Fruit fly (Drosophila melanogaster): ENCODE results near the gene Mvd.
"Not testable (repeated sequence)": the region's sequence is repeated elsewhere in the genome, so short reads cannot be mapped to it uniquely, and the experiment has no call there.

Gene Mvd

dm6 chrX:15785429-15786239 is 36.7 kb downstream of the Mvd start, which contains the start of the genes Paf-AHalpha and mRpS30:
Paf-AHalpha (minus strand) TSS chrX:15785583.
mRpS30 (plus strand) TSS chrX:15786047.
- TF ChIP-seq CG17801 (GFP tag; optimal IDR thresholded peaks at IDR 0.05; ENCODE audit: partially characterized antibody): peak; percentile 25

DNA sequence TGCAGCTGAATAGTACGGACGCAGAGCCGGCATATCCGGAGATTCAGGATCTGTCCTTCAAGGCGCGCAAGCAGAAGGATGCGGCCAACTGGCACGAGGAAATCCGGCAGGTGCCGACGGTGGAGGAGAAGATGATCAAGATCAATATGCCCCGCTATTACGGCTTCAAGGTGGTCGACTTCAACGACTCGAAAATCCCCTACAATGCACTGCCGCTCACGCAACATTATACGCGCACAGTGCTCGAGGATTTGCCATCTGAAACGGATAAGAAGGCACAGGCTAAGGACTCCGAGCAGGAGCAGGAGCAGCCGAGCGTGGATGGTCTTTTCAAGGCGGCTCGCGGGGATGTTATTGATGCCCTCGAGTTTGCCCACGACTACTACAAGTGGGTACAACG is 37.3 kb downstream of the Mvd start:
- no peak for TF ChIP-seq CG17801 (GFP tag; optimal IDR thresholded peaks at IDR 0.05; ENCODE audit: partially characterized antibody)

dm6 chrX:15788235-15789187 is 39.5 kb downstream of the Mvd start, which contains the start of gene Rhp:
Rhp (plus strand) TSS chrX:15788897.
- TF ChIP-seq CG17801 (GFP tag; optimal IDR thresholded peaks at IDR 0.05; ENCODE audit: partially characterized antibody): peak; percentile 28

DNA sequence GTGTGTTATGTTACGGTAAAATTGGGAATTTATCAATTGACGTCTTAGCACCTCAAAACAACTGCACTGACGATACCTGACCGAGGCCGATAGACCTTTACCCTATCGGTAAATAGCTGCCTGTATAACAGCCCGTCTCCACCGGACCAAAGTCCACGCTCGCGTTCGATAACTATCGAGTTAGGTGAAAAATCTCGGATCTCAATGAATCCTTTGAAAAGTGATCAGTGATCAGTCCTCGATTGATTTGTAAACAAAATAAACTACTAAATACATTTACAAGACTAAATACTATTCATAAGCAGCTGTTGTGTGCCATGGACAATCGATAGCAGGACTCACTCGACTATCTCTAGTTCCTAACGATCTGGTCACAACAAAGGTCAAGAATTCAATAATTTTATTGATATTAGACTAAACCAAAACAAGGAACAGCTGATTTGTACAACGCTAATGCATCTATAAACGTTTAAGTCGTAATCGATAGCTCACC is 47.0 kb downstream of the Mvd start, which contains the start of gene sordd1:
Gene sordd1 (minus strand): TSS at position 78 of the 493 bp plus-strand sequence.
- TF ChIP-seq CG17801 (GFP tag; optimal IDR thresholded peaks at IDR 0.05; ENCODE audit: partially characterized antibody): not testable (repeated sequence)

DNA sequence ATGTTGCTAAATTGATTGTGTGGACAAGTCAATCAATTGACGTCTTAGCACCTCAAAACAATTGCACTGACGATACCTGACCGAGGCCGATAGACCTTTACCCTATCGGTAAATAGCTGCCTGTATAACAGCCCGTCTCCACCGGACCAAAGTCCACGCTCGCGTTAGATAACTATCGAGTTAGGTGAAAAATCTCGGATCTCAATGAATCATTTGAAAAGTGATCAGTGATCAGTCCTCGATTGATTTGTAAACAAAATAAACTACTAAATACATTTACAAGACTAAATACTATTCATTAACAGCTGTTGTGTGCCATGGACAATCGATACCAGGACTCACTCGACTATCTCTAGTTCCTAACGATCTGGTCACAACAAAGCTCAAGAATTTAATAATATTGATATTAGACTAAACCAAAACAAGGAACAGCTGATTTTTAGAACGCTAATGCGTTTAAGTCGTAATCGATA is 50.2 kb downstream of the Mvd start, which contains the start of the genes sordd2 and CG15602:
Gene sordd2 (minus strand): TSS at position 78 of the 473 bp plus-strand sequence.
Gene CG15602 (plus strand): TSS at position 342 of the 473 bp plus-strand sequence.
- TF ChIP-seq CG17801 (GFP tag; optimal IDR thresholded peaks at IDR 0.05; ENCODE audit: partially characterized antibody): not testable (repeated sequence)

Data from ovary, adult (tissue).